Worm (Caenorhabditis elegans) whole organism, L4 larva: ENCODE data around the gene B0273.115.

Experiments used
- D1046.2 ChIP-seq: fragments of 200-800 bp; sonication (Bioruptor generic); IDR thresholded peaks from 2 replicates; pipeline ENCODE4 v1.3.6; 2022; ENCODE audit warnings: missing genetic modification characterization, missing compliant biosample characterization
- F10B5.3 ChIP-seq: sonication (generic microtip); optimal IDR thresholded peaks from 2 replicates; lab custom pipeline; 2016; ENCODE audit warnings: mild to moderate bottlenecking, missing genetic modification characterization, missing compliant biosample characterization
- Y48G9A.11 ChIP-seq: fragments of 200-800 bp; sonication (Bioruptor generic); IDR thresholded peaks from 2 replicates; pipeline ENCODE4 v1.3.6; 2022; ENCODE audit warnings: missing genetic modification reagents, missing genetic modification characterization, missing compliant biosample characterization
- Y75B8A.6 ChIP-seq: fragments of 200-800 bp; sonication (Bioruptor generic); IDR thresholded peaks from 2 replicates; pipeline ENCODE4 v1.3.6; 2022; ENCODE audit warnings: missing genetic modification reagents, missing genetic modification characterization, missing compliant biosample characterization
- aha-1 ChIP-seq: fragments of 150-350 bp; peaks from one replicate; lab custom pipeline; 2014; ENCODE audit warnings: missing biosample characterization, missing genetic modification characterization
- ama-1 ChIP-seq: fragments of 150-350 bp; optimal IDR thresholded peaks from 2 replicates; lab custom pipeline; 2014; ENCODE audit warnings: inconsistent platforms, mixed read lengths
- ceh-82 ChIP-seq: sonication (generic microtip); optimal IDR thresholded peaks from 2 replicates; lab custom pipeline; 2017; ENCODE audit warnings: missing biosample characterization, missing genetic modification characterization
- ctbp-1 ChIP-seq: fragments of 200-800 bp; sonication (Bioruptor generic); IDR thresholded peaks from 2 replicates; pipeline ENCODE4 v1.3.6; 2022; ENCODE audit warnings: missing genetic modification reagents, missing genetic modification characterization, missing compliant biosample characterization
- daf-16 ChIP-seq, 3 experiments: sonication (generic microtip); optimal IDR thresholded peaks; 2 replicates each; lab custom pipeline; 2016 to 2017; ENCODE audit warnings: missing genetic modification characterization in 3 of 3, missing genetic modification reagents in 3 of 3, mild to moderate bottlenecking in 2 of 3, missing compliant biosample characterization in 2 of 3, missing biosample characterization in 1 of 3, moderate library complexity in 1 of 3
- daf-8 ChIP-seq: fragments of 200-800 bp; sonication (Bioruptor generic); IDR thresholded peaks from 2 replicates; pipeline ENCODE4 v1.3.6; 2022; ENCODE audit warnings: missing genetic modification characterization, missing compliant biosample characterization
- dmd-6 ChIP-seq: fragments of 200-800 bp; sonication (Bioruptor generic); IDR thresholded peaks from 2 replicates; pipeline ENCODE4 v1.3.6; 2022; ENCODE audit warnings: missing genetic modification reagents, missing genetic modification characterization, missing compliant biosample characterization
- duxl-1 ChIP-seq: sonication (generic microtip); optimal IDR thresholded peaks from 2 replicates; lab custom pipeline; 2016; ENCODE audit warnings: mild to moderate bottlenecking, missing genetic modification characterization, moderate library complexity, missing compliant biosample characterization; ENCODE audit not compliant: poor library complexity
- dve-1 ChIP-seq: sonication (generic microtip); optimal IDR thresholded peaks from 2 replicates; lab custom pipeline; 2017; ENCODE audit warnings: antibody characterized with exemption, mild to moderate bottlenecking, missing genetic modification characterization, missing compliant biosample characterization; ENCODE audit not compliant: insufficient read depth
- gei-8 ChIP-seq: fragments of 200-800 bp; sonication (Bioruptor generic); optimal IDR thresholded peaks from 2 replicates; lab custom pipeline; 2018; ENCODE audit warnings: mild to moderate bottlenecking, missing genetic modification characterization, missing compliant biosample characterization
- lin-29 ChIP-seq: fragments of 200-800 bp; sonication (Bioruptor generic); IDR thresholded peaks from 2 replicates; pipeline ENCODE4 v1.3.6; 2022; ENCODE audit warnings: missing genetic modification reagents, missing genetic modification characterization, missing compliant biosample characterization
- lsy-2 ChIP-seq, 2 experiments: fragments of 150-350 bp in 1 of 2; sonication (generic microtip) in 1 of 2; optimal IDR thresholded peaks; 2 replicates each; lab custom pipeline; 2014 to 2017; ENCODE audit warnings: missing biosample characterization in 2 of 2, missing genetic modification characterization in 2 of 2
- madf-5 ChIP-seq, 2 experiments: fragments of 200-800 bp; sonication (Bioruptor generic); IDR thresholded peaks; 2 replicates each; pipeline ENCODE4 v1.3.6; 2022; ENCODE audit warnings: missing compliant biosample characterization in 2 of 2, missing genetic modification characterization in 2 of 2
- mdl-1 ChIP-seq, 2 experiments: fragments of 150-350 bp in 1 of 2; sonication (generic microtip) in 1 of 2; optimal IDR thresholded peaks; 2 replicates each; lab custom pipeline; 2014 to 2017; ENCODE audit warnings: missing biosample characterization in 2 of 2, missing genetic modification characterization in 2 of 2
- nhr-102 ChIP-seq: sonication (generic microtip); optimal IDR thresholded peaks from 2 replicates; lab custom pipeline; 2016; ENCODE audit warnings: mild to moderate bottlenecking, missing genetic modification characterization, moderate library complexity, missing compliant biosample characterization
- nhr-6 ChIP-seq: fragments of 150-350 bp; optimal IDR thresholded peaks from 2 replicates; lab custom pipeline; 2014; ENCODE audit warnings: missing biosample characterization, missing genetic modification characterization
- nhr-76 ChIP-seq: fragments of 150-350 bp; optimal IDR thresholded peaks from 2 replicates; lab custom pipeline; 2014; ENCODE audit warnings: missing biosample characterization, missing genetic modification characterization
- pha-4 ChIP-seq, 2 experiments: fragments of 150-350 bp in 1 of 2; fragments of 200-800 bp in 1 of 2; sonication (Bioruptor generic) in 1 of 2; IDR thresholded peaks in 1 of 2; optimal IDR thresholded peaks in 1 of 2; 2 replicates each; pipeline versions ENCODE4 v1.3.6 to Lab custom; 2014 to 2022; ENCODE audit warnings: missing genetic modification characterization in 2 of 2, missing genetic modification reagents in 2 of 2, missing biosample characterization in 1 of 2, missing compliant biosample characterization in 1 of 2
- tag-97 ChIP-seq: fragments of 200-800 bp; sonication (Bioruptor generic); IDR thresholded peaks from 2 replicates; pipeline ENCODE4 v1.3.6; 2022; ENCODE audit warnings: missing genetic modification characterization, missing compliant biosample characterization
- tra-1 ChIP-seq: fragments of 200-800 bp; sonication (Bioruptor generic); IDR thresholded peaks from 2 replicates; pipeline ENCODE4 v1.3.6; 2022; ENCODE audit warnings: missing genetic modification reagents, missing genetic modification characterization, missing compliant biosample characterization
- unc-130 ChIP-seq: sonication (generic microtip); optimal IDR thresholded peaks from 2 replicates; lab custom pipeline; 2016; ENCODE audit warnings: missing genetic modification reagents, missing genetic modification characterization, missing compliant biosample characterization
- unc-39 ChIP-seq: sonication (generic microtip); optimal IDR thresholded peaks from 2 replicates; lab custom pipeline; 2017; ENCODE audit warnings: missing biosample characterization, missing genetic modification characterization
- unc-62 ChIP-seq, 3 experiments: fragments of 150-350 bp in 1 of 3; sonication (generic microtip); optimal IDR thresholded peaks in 2 of 3; peaks in 1 of 3; 1 replicate in 1 of 3; 2 replicates in 2 of 3; lab custom pipeline; 2014 to 2017; ENCODE audit warnings: missing biosample characterization in 3 of 3, missing genetic modification characterization in 3 of 3, missing genetic modification reagents in 3 of 3, missing genotype in 1 of 3
- zfp-2 ChIP-seq: sonication (generic microtip); optimal IDR thresholded peaks from 2 replicates; lab custom pipeline; 2016; ENCODE audit warnings: mild to moderate bottlenecking, missing genetic modification characterization, missing compliant biosample characterization
- zip-2 ChIP-seq: fragments of 150-350 bp; optimal IDR thresholded peaks from 2 replicates; lab custom pipeline; 2014; ENCODE audit warnings: missing biosample characterization, missing genetic modification characterization
- ztf-11 ChIP-seq: fragments of 150-350 bp; optimal IDR thresholded peaks from 2 replicates; lab custom pipeline; 2014; ENCODE audit warnings: missing biosample characterization, missing genetic modification characterization

Gene B0273.115

ce11 chrIV:5530980-5531379 lies 40.0 kb upstream of the B0273.115 start:
- TF ChIP-seq tag-97 (GFP tag; lab: Robert Waterston, UW) = no peak
- no peak for TF ChIP-seq daf-16 (GFP tag; optimal IDR thresholded peaks at IDR 0.05; lab: Kevin White, UChicago)
- peak; percentile 51 for TF ChIP-seq daf-16 (tag; optimal IDR thresholded peaks at IDR 0.05; lab: Kevin White, UChicago)
- TF ChIP-seq nhr-102 (tag; lab: Kevin White, UChicago) = no peak

- TF ChIP-seq Y75B8A.6 (GFP tag; lab: Robert Waterston, UW) (no peak), ctbp-1 (GFP tag; lab: Robert Waterston, UW) (no peak), D1046.2 (GFP tag; lab: Robert Waterston, UW) (no peak), zfp-2 (tag; lab: Kevin White, UChicago) (no peak), pha-4 (GFP tag; IDR thresholded peaks at IDR 0.05; lab: Robert Waterston, UW) (no peak), pha-4 (tag; optimal IDR thresholded peaks at IDR 0.05; lab: Kevin White, UChicago) (no peak), lsy-2 (tag; optimal IDR thresholded peaks at IDR 0.05; lab: Kevin White, UChicago) (no peak), gei-8 (GFP tag; lab: Kevin White, UChicago) (no peak), ztf-11 (tag; lab: Kevin White, UChicago) (no peak), ceh-82 (no peak), Y48G9A.11 (no peak)
- TF ChIP-seq, all 104 proteins: peak for 0
Observed at ce11 chrIV:5528285-5528684, 37.3 kb upstream of the B0273.115 start, which contains the start of gene unc-5. TSS of gene unc-5 (minus strand) at chrIV:5528338.

ce11 chrIV:5526711-5527383 lies 35.9 kb upstream of the B0273.115 start:
- TF ChIP-seq aha-1 = peak; percentile 48
- no peak for TF ChIP-seq mdl-1 (tag; optimal IDR thresholded peaks at IDR 0.05; lab: Kevin White, UChicago)
- no peak for TF ChIP-seq unc-130
- TF ChIP-seq unc-39 (tag; lab: Kevin White, UChicago) = no peak
- TF ChIP-seq pha-4 (GFP tag; IDR thresholded peaks at IDR 0.05; lab: Robert Waterston, UW) = no peak
- TF ChIP-seq pha-4 (tag; optimal IDR thresholded peaks at IDR 0.05; lab: Kevin White, UChicago) = peak; percentile 22
- peak; percentile 42 for TF ChIP-seq nhr-6 (tag; lab: Kevin White, UChicago)
- no peak for TF ChIP-seq nhr-76 (tag; lab: Kevin White, UChicago)
- TF ChIP-seq duxl-1 (tag; lab: Kevin White, UChicago) = no peak

- TF ChIP-seq ceh-82 = no peak
- TF ChIP-seq unc-62 (GFP tag; optimal IDR thresholded peaks at IDR 0.05 in 1 of 2; lab: Kevin White, UChicago) = peak in 1 of 2 experiments; percentile 80
- no peak for TF ChIP-seq unc-62 (tag; optimal IDR thresholded peaks at IDR 0.05; lab: Kevin White, UChicago)
Observed at ce11 chrIV:5519044-5519443, 28.1 kb upstream of the B0273.115 start.

- TF ChIP-seq unc-62 (GFP tag; optimal IDR thresholded peaks at IDR 0.05 in 1 of 2; lab: Kevin White, UChicago) (peak in 1 of 2 experiments; percentile 94), unc-62 (tag; optimal IDR thresholded peaks at IDR 0.05; lab: Kevin White, UChicago) (no peak), madf-5 (GFP tag; IDR thresholded peaks at IDR 0.05; lab: Robert Waterston, UW) (no peak)
- TF ChIP-seq, all 104 proteins: peak for 1
Observed at ce11 chrIV:5514789-5515188, 23.8 kb upstream of the B0273.115 start.

ce11 chrIV:5507754-5508153 lies 16.8 kb upstream of the B0273.115 start:
- no peak for TF ChIP-seq ama-1
- no peak for TF ChIP-seq F10B5.3 (tag; lab: Kevin White, UChicago)
- TF ChIP-seq dve-1 (tag; lab: Kevin White, UChicago) = no peak
- no peak for TF ChIP-seq zip-2 (tag; lab: Kevin White, UChicago)

- TF ChIP-seq lin-29 (no peak), unc-62 (GFP tag; optimal IDR thresholded peaks at IDR 0.05 in 1 of 2; lab: Kevin White, UChicago) (no peak), unc-62 (tag; optimal IDR thresholded peaks at IDR 0.05; lab: Kevin White, UChicago) (no peak), dmd-6 (GFP tag; lab: Robert Waterston, UW) (no peak), tra-1 (GFP tag; lab: Robert Waterston, UW) (no peak), daf-8 (GFP tag; lab: Robert Waterston, UW) (no peak)
- TF ChIP-seq, all 104 proteins: peak for 0
Observed at ce11 chrIV:5506642-5507041, 15.7 kb upstream of the B0273.115 start.
